Worm (Caenorhabditis elegans) whole organism, L2 larva: ENCODE measurements around the gene acr-14.

Source experiments
- R02D3.7 ChIP-seq: fragments of 150-350 bp; optimal IDR thresholded peaks from 2 replicates; lab custom pipeline; 2014; ENCODE audit warnings: missing biosample characterization, missing genetic modification characterization
- alr-1 ChIP-seq: fragments of 150-350 bp; optimal IDR thresholded peaks from 2 replicates; lab custom pipeline; 2014; ENCODE audit warnings: missing biosample characterization, missing genetic modification characterization
- ceh-16 ChIP-seq: fragments of 150-350 bp; optimal IDR thresholded peaks from 2 replicates; lab custom pipeline; 2014; ENCODE audit warnings: missing biosample characterization, missing genetic modification characterization
- egl-27 ChIP-seq: sonication (generic microtip); optimal IDR thresholded peaks from 3 replicates; lab custom pipeline; 2017; ENCODE audit warnings: missing biosample characterization, missing genetic modification reagents, missing genetic modification characterization
- zag-1 ChIP-seq: fragments of 150-350 bp; optimal IDR thresholded peaks from 2 replicates; lab custom pipeline; 2014; ENCODE audit warnings: missing biosample characterization, missing genetic modification characterization

DNA sequence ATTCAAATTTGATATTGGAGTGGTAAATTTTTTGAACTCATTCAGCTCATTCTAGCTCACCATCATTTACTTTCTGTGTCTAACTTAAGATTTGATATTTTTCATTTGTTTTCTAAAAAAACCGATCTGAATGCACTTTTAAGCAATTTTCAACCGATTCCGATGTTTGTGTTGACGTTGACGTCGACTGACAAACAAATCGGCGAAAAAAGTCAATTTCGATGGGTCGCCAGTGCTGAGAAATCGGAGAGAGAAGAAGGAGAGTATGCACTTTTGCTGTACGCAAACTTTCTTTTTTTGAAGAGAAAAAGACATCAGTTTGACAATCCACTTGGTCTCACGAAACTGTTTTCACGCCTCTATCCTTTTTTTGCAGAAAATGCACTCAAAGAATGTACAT is 51.6 kb downstream of the acr-14 start:
- TF ChIP-seq ceh-16 (tag; lab: Kevin White, UChicago) (no peak), R02D3.7 (tag; lab: Kevin White, UChicago) (no peak), zag-1 (tag; lab: Kevin White, UChicago) (no peak), egl-27 (tag; lab: Kevin White, UChicago) (no peak), alr-1 (tag; lab: Kevin White, UChicago) (no peak)
